Fruit fly (Drosophila melanogaster) whole organism, wandering third instar larva: ENCODE measurements around the gene DCP2.

Experiments
- Abd-B ChIP-seq: fragments of >200 bp; optimal IDR thresholded peaks from 2 replicates; lab custom pipeline; 2017; ENCODE audit warnings: missing biosample characterization, missing genetic modification characterization
- HLH106 ChIP-seq: fragments of 200-800 bp; optimal IDR thresholded peaks from 3 replicates; lab custom pipeline; 2019; ENCODE audit warnings: missing biosample characterization, mild to moderate bottlenecking, missing genetic modification characterization, moderate library complexity
- Jra ChIP-seq: sonication (Bioruptor generic); optimal IDR thresholded peaks from 2 replicates; lab custom pipeline; 2016; ENCODE audit warnings: missing biosample characterization, missing genetic modification characterization
- N ChIP-seq: fragments of >200 bp; optimal IDR thresholded peaks from 2 replicates; lab custom pipeline; 2018; ENCODE audit warnings: missing biosample characterization, missing external identifiers, missing genetic modification characterization
- br ChIP-seq: fragments of 200-800 bp; sonication (Bioruptor generic); optimal IDR thresholded peaks from 2 replicates; lab custom pipeline; 2016; ENCODE audit warnings: missing biosample characterization, missing genetic modification characterization
- ey ChIP-seq: fragments of 200-800 bp; sonication (Bioruptor generic); optimal IDR thresholded peaks from 2 replicates; lab custom pipeline; 2016; ENCODE audit warnings: missing biosample characterization, missing genetic modification characterization
- jim ChIP-seq: fragments of 175-275, 200-325 bp; sonication (Bioruptor generic); optimal IDR thresholded peaks from 2 replicates; lab custom pipeline; 2016; ENCODE audit warnings: missing biosample characterization, mild to moderate bottlenecking, missing genetic modification characterization
- psq ChIP-seq: fragments of 200-800 bp; sonication (Bioruptor generic); optimal IDR thresholded peaks from 3 replicates; lab custom pipeline; 2017; ENCODE audit warnings: missing biosample characterization, mild to moderate bottlenecking, missing genetic modification characterization, moderate library complexity
- sv ChIP-seq: fragments of 200-800 bp; sonication (Bioruptor generic); optimal IDR thresholded peaks from 3 replicates; lab custom pipeline; 2016; ENCODE audit warnings: missing biosample characterization, missing genetic modification characterization
- woc ChIP-seq: sonication (Bioruptor generic); optimal IDR thresholded peaks from 2 replicates; lab custom pipeline; 2016; ENCODE audit warnings: missing biosample characterization, mild to moderate bottlenecking, missing genetic modification characterization

dm6 chr3L:15826347-15826984 is at the start of gene DCP2, which contains the start of gene dbo:
- no peak for TF ChIP-seq N (GFP tag; lab: Kevin White, UChicago)
- TF ChIP-seq sv (GFP tag; lab: Kevin White, UChicago) = no peak
- no peak for TF ChIP-seq br (GFP tag; lab: Kevin White, UChicago)
- no peak for TF ChIP-seq Jra (GFP tag; lab: Kevin White, UChicago)
- peak; percentile 78 for TF ChIP-seq HLH106
- TF ChIP-seq Abd-B (GFP tag; lab: Kevin White, UChicago) = no peak
- TF ChIP-seq psq (GFP tag; lab: Kevin White, UChicago) = no peak
- no peak for TF ChIP-seq jim
- TF ChIP-seq woc (GFP tag; lab: Kevin White, UChicago) = peak; percentile 63
- TF ChIP-seq ey = peak; percentile 54
